Worm (Caenorhabditis elegans) whole organism, young adult: ENCODE measurements around the gene let-268.

Experiments
- aptf-3 ChIP-seq: fragments of 200-800 bp; sonication (Bioruptor generic); IDR thresholded peaks from 2 replicates; pipeline ENCODE4 v1.3.6; 2022; ENCODE audit warnings: missing genetic modification characterization, missing compliant biosample characterization
- ceh-79 ChIP-seq: sonication (generic microtip); optimal IDR thresholded peaks from 2 replicates; lab custom pipeline; 2017; ENCODE audit warnings: mild to moderate bottlenecking, missing genetic modification characterization, missing compliant biosample characterization
- ekl-4 ChIP-seq: fragments of 200-800 bp; sonication (Bioruptor generic); IDR thresholded peaks from 2 replicates; pipeline ENCODE4 v1.3.6; 2022; ENCODE audit warnings: missing genetic modification reagents, missing genetic modification characterization, missing compliant biosample characterization
- hrde-1 ChIP-seq: sonication (generic microtip); optimal IDR thresholded peaks from 2 replicates; lab custom pipeline; 2016; ENCODE audit warnings: missing genetic modification characterization, mild to moderate bottlenecking, missing compliant biosample characterization, moderate library complexity, missing genotype, missing genetic modification reagents, borderline replicate concordance
- sea-2 ChIP-seq: fragments of 200-800 bp; sonication (Bioruptor generic); IDR thresholded peaks from 2 replicates; pipeline ENCODE4 v1.3.6; 2022; ENCODE audit warnings: missing genetic modification characterization, missing compliant biosample characterization
- zfh-2 ChIP-seq: fragments of 200-800 bp; sonication (Bioruptor generic); conservative IDR thresholded peaks from 2 replicates; pipeline ENCODE4 v1.3.6; 2022; ENCODE audit warnings: missing genetic modification reagents, missing genetic modification characterization, missing compliant biosample characterization
- ztf-25 ChIP-seq: fragments of 200-800 bp; sonication (Bioruptor generic); IDR thresholded peaks from 2 replicates; pipeline ENCODE4 v1.3.6; 2022; ENCODE audit warnings: missing genetic modification reagents, missing genetic modification characterization, missing compliant biosample characterization

DNA sequence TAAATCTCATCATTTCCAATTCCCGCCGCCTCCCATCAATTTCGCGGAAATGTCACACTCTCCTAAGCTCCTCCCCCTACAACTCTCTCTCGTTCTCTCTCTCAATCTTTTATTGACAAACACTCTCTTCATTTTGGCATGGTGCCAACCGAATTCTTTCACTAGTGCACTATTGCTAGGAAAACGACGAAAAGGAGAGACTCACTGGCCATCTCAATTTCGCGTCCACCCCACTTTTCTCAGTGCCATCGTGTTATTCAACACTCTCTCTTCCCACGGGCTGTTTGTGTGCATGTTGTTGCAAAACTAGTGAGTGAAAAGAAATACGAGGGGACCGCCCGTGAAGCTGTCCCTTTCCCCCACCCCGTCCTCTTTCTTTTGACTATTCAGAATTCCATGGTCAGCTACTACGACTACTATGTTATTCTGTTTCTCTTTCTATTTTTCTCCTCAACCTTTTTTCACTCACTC, 54.9 kb downstream of the let-268 start:
- TF ChIP-seq sea-2 (GFP tag; lab: Robert Waterston, UW) = no peak
- TF ChIP-seq hrde-1 (tag; lab: Kevin White, UChicago) = no peak
- no peak for TF ChIP-seq aptf-3
- TF ChIP-seq ztf-25 (GFP tag; lab: Robert Waterston, UW) = no peak
- no peak for TF ChIP-seq zfh-2 (GFP tag; lab: Robert Waterston, UW)
- no peak for TF ChIP-seq ceh-79 (tag; lab: Kevin White, UChicago)
- TF ChIP-seq ekl-4 (GFP tag; lab: Robert Waterston, UW) = no peak
